Worm (Caenorhabditis elegans): ENCODE results near the gene C02F5.2.

DNA sequence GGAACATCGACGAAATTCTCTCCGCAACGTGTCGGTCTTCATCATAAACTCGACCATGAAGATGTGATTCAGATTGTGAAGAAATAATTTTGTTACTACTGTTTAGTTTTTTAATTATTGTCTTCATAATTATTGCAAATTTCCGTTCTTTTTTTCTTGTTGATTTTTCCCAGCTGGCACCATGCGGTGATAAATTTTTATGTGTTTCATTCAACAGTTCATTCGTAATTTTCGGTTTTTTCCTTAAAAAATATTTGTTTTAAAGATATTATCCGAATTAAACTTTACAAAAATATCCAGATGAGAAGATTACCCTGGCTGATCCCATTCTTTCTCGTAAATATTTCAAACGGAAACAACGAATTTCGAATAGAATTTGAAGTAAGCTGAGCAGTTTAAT lies 2.4 kb upstream of the C02F5.2 start, which contains the start of gene C02F5.13:
- TF ChIP-seq lin-39 (tag; optimal IDR thresholded peaks at IDR 0.05): no peak
- TF ChIP-seq efl-1 (optimal IDR thresholded peaks at IDR 0.05): no peak
- no peak for TF ChIP-seq efl-1 (GFP tag; optimal IDR thresholded peaks at IDR 0.05 in 1 of 2)
- no peak for TF ChIP-seq zag-1 (tag; optimal IDR thresholded peaks at IDR 0.05)
- no peak for TF ChIP-seq C34B4.2 (tag; optimal IDR thresholded peaks at IDR 0.05)
- no peak for TF ChIP-seq ces-1 (GFP tag; optimal IDR thresholded peaks at IDR 0.05)
- no peak for TF ChIP-seq snpc-4 (tag; optimal IDR thresholded peaks at IDR 0.05)
- TF ChIP-seq nhr-77 (tag; optimal IDR thresholded peaks at IDR 0.05): no peak
- no peak for TF ChIP-seq ama-1 (optimal IDR thresholded peaks at IDR 0.05)
- TF ChIP-seq unc-62 (GFP tag; optimal IDR thresholded peaks at IDR 0.05): no peak
- TF ChIP-seq nhr-47 (tag; optimal IDR thresholded peaks at IDR 0.05): no peak
- TF ChIP-seq Y116A8C.19 (tag; optimal IDR thresholded peaks at IDR 0.05; ENCODE audit: borderline replicate concordance): no peak
- TF ChIP-seq unc-130 (tag; optimal IDR thresholded peaks at IDR 0.05): no peak
- no peak for TF ChIP-seq ceh-8 (GFP tag; optimal IDR thresholded peaks at IDR 0.05)
